Fruit fly (Drosophila melanogaster): ENCODE measurements around the gene CG14125.
A peak's percentile ranks its signal among the peaks of the same experiment; 100 is the strongest.

Gene CG14125

dm6 chr3L:12013698-12014097 is 39.0 kb downstream of the CG14125 start (continued):
- TF ChIP-seq esn (GFP tag; optimal IDR thresholded peaks at IDR 0.05) (peak; percentile 41), acj6 (GFP tag; optimal IDR thresholded peaks at IDR 0.05) (no peak), CG4318 (GFP tag; optimal IDR thresholded peaks at IDR 0.05) (no peak), CG3032 (tag; optimal IDR thresholded peaks at IDR 0.05) (peak; percentile 66), CG3919 (GFP tag; optimal IDR thresholded peaks at IDR 0.05) (peak; percentile 53), Lpt (GFP tag; optimal IDR thresholded peaks at IDR 0.05) (peak; percentile 4), pdm3 (GFP tag; optimal IDR thresholded peaks at IDR 0.05) (peak; percentile 16), CG8319 (GFP tag; optimal IDR thresholded peaks at IDR 0.05) (peak; percentile 0), dsx (GFP tag; optimal IDR thresholded peaks at IDR 0.05; ENCODE audit: poor library complexity, severe bottlenecking) (no peak), CG6163 (GFP tag; IDR thresholded peaks at IDR 0.05) (peak; percentile 28; the same call in 1 of the 3 replicates), cyc (GFP tag; optimal IDR thresholded peaks at IDR 0.05) (peak; percentile 13)

DNA sequence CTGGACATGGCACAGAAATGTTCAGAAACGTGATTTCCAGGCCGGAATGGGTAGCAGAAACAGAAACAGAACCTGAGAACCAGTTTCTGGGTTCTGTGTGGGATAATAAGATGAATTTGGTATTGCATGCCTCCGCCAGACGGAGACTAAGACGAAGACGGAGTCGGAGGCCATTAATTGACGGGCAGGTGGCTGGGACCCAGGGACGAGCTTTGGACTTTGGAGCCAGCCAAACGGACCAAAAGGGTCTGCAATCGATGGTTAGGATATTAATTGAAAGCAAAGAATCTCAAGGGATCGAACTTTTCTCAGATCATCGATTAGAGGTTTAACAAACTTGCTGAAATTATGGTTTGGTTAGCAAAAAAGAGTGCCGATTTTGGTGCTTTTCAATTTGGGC is 39.6 kb downstream of the CG14125 start:
- TF ChIP-seq Sox102F (GFP tag; optimal IDR thresholded peaks at IDR 0.05), result no peak
- peak; percentile 59 to 74 for TF ChIP-seq ss (GFP tag; optimal IDR thresholded peaks at IDR 0.05)
- peak; percentile 57 for TF ChIP-seq CG9139 (GFP tag; optimal IDR thresholded peaks at IDR 0.05)
- peak; percentile 50 for TF ChIP-seq CG6808 (GFP tag; optimal IDR thresholded peaks at IDR 0.05)
- peak; percentile 18 for TF ChIP-seq dsx (GFP tag; optimal IDR thresholded peaks at IDR 0.05; ENCODE audit: poor library complexity, severe bottlenecking)
- no peak for TF ChIP-seq Ets21C (GFP tag; optimal IDR thresholded peaks at IDR 0.05)
- peak; percentile 36 for TF ChIP-seq CG6854 (GFP tag; optimal IDR thresholded peaks at IDR 0.05)

dm6 chr3L:12016186-12016585 is 41.5 kb downstream of the CG14125 start:
- peak; percentile 6 for TF ChIP-seq pdm3 (GFP tag; optimal IDR thresholded peaks at IDR 0.05)
- TF ChIP-seq spab (GFP tag; optimal IDR thresholded peaks at IDR 0.05), result no peak
- no peak for TF ChIP-seq CG6808 (GFP tag; optimal IDR thresholded peaks at IDR 0.05)
- no peak for TF ChIP-seq CG4318 (GFP tag; optimal IDR thresholded peaks at IDR 0.05)
- peak; percentile 49 for TF ChIP-seq CG6276 (GFP tag; optimal IDR thresholded peaks at IDR 0.05)
- TF ChIP-seq CG3032 (tag; optimal IDR thresholded peaks at IDR 0.05), result peak; percentile 5
- peak; percentile 10 for TF ChIP-seq CG8319 (GFP tag; optimal IDR thresholded peaks at IDR 0.05)
- TF ChIP-seq CG10669 (GFP tag; optimal IDR thresholded peaks at IDR 0.05), result no peak
- peak; percentile 22 for TF ChIP-seq CG10631 (GFP tag; optimal IDR thresholded peaks at IDR 0.05)
- TF ChIP-seq CG7368 (GFP tag; optimal IDR thresholded peaks at IDR 0.05), result peak; percentile 45
- peak; percentile 62 for TF ChIP-seq OdsH (GFP tag; optimal IDR thresholded peaks at IDR 0.05)
- TF ChIP-seq CG11294 (GFP tag; IDR thresholded peaks at IDR 0.05), result peak; percentile 56
- no peak for TF ChIP-seq salr (GFP tag; optimal IDR thresholded peaks at IDR 0.05)
- peak; percentile 87 for TF ChIP-seq Eip78C (GFP tag)
- TF ChIP-seq topi (GFP tag; optimal IDR thresholded peaks at IDR 0.05), result peak; percentile 42
- TF ChIP-seq Eip75B (GFP tag; optimal IDR thresholded peaks at IDR 0.05), result peak; percentile 1
- peak; percentile 44 for TF ChIP-seq Sox15 (GFP tag; optimal IDR thresholded peaks at IDR 0.05)
- no peak for TF ChIP-seq fkh (GFP tag; optimal IDR thresholded peaks at IDR 0.05)
- TF ChIP-seq CG32006 (GFP tag; optimal IDR thresholded peaks at IDR 0.05), result peak; percentile 57
- TF ChIP-seq CG31627 (GFP tag; optimal IDR thresholded peaks at IDR 0.05), result peak; percentile 20
- TF ChIP-seq Blimp-1 (GFP tag; optimal IDR thresholded peaks at IDR 0.05), result peak; percentile 56
- TF ChIP-seq net (GFP tag; optimal IDR thresholded peaks at IDR 0.05), result peak; percentile 21
- TF ChIP-seq Lpt (GFP tag; optimal IDR thresholded peaks at IDR 0.05), result no peak
- TF ChIP-seq acj6 (GFP tag; optimal IDR thresholded peaks at IDR 0.05), result peak; percentile 53
- TF ChIP-seq cyc (GFP tag; optimal IDR thresholded peaks at IDR 0.05), result peak; percentile 41
- TF ChIP-seq achi (GFP tag; optimal IDR thresholded peaks at IDR 0.05), result peak; percentile 70
- TF ChIP-seq esn (GFP tag; optimal IDR thresholded peaks at IDR 0.05), result peak; percentile 68
- TF ChIP-seq CG15336 (GFP tag; IDR thresholded peaks at IDR 0.05), result peak; percentile 67
- peak; percentile 80 for TF ChIP-seq eg (GFP tag; IDR thresholded peaks at IDR 0.05)
- TF ChIP-seq CG34406 (GFP tag; optimal IDR thresholded peaks at IDR 0.05), result peak; percentile 68
- TF ChIP-seq CG8119 (GFP tag; IDR thresholded peaks at IDR 0.05), result peak; percentile 58; the same call in 2 of the 3 replicates
- peak; percentile 47 for TF ChIP-seq CG6792 (GFP tag; optimal IDR thresholded peaks at IDR 0.05)
- peak; percentile 76 for TF ChIP-seq CG8632 (GFP tag; optimal IDR thresholded peaks at IDR 0.05)
- TF ChIP-seq vri (GFP tag; optimal IDR thresholded peaks at IDR 0.05), result peak; percentile 56
- peak; percentile 57 for TF ChIP-seq Met (GFP tag; optimal IDR thresholded peaks at IDR 0.05)
- TF ChIP-seq Sox102F (GFP tag; optimal IDR thresholded peaks at IDR 0.05), result peak; percentile 64
- TF ChIP-seq CG1621 (tag; optimal IDR thresholded peaks at IDR 0.05), result no peak
- no peak for TF ChIP-seq fd59A (GFP tag; optimal IDR thresholded peaks at IDR 0.05)
- peak; percentile 39 for TF ChIP-seq Hr39 (GFP tag; optimal IDR thresholded peaks at IDR 0.05)
